Worm (Caenorhabditis elegans) whole organism, L3 larva: ENCODE data around the gene vgln-1.

Experiments
- ama-1 ChIP-seq: fragments of 150-350 bp; optimal IDR thresholded peaks from 2 replicates; lab custom pipeline; 2018
- lin-39 ChIP-seq: fragments of 150-350 bp; optimal IDR thresholded peaks from 2 replicates; lab custom pipeline; 2018; ENCODE audit warnings: missing biosample characterization, missing genetic modification reagents, missing genetic modification characterization
- nfya-1 ChIP-seq: sonication (generic microtip); optimal IDR thresholded peaks from 2 replicates; lab custom pipeline; 2017; ENCODE audit warnings: missing genetic modification characterization, mild to moderate bottlenecking, missing compliant biosample characterization, antibody characterized with exemption, moderate library complexity; ENCODE audit not compliant: insufficient read depth
- nhr-11 ChIP-seq: fragments of 150-350 bp; optimal IDR thresholded peaks from 2 replicates; lab custom pipeline; 2014; ENCODE audit warnings: missing biosample characterization, missing genetic modification characterization
- nhr-237 ChIP-seq: fragments of 150-350 bp; optimal IDR thresholded peaks from 2 replicates; lab custom pipeline; 2014; ENCODE audit warnings: missing biosample characterization, missing genetic modification characterization
- nhr-77 ChIP-seq: fragments of 150-350 bp; optimal IDR thresholded peaks from 2 replicates; lab custom pipeline; 2014; ENCODE audit warnings: missing biosample characterization, missing genetic modification characterization
- sea-2 ChIP-seq: fragments of 150-350 bp; sonication (generic microtip); optimal IDR thresholded peaks from 4 replicates; lab custom pipeline; 2014; ENCODE audit warnings: missing biosample characterization, missing genetic modification reagents, missing genetic modification characterization
- skn-1 ChIP-seq: fragments of 150-350 bp; optimal IDR thresholded peaks from 2 replicates; lab custom pipeline; 2014; ENCODE audit warnings: missing biosample characterization, missing genetic modification characterization
- snpc-4 ChIP-seq: fragments of 150-350 bp; optimal IDR thresholded peaks from 2 replicates; lab custom pipeline; 2014; ENCODE audit warnings: missing biosample characterization, missing genetic modification characterization
- tbx-2 ChIP-seq: sonication (generic microtip); optimal IDR thresholded peaks from 2 replicates; lab custom pipeline; 2016; ENCODE audit warnings: mild to moderate bottlenecking, missing genetic modification characterization, missing compliant biosample characterization
- unc-39 ChIP-seq: sonication (generic microtip); optimal IDR thresholded peaks from 4 replicates; lab custom pipeline; 2017; ENCODE audit warnings: missing biosample characterization, missing genetic modification characterization

DNA sequence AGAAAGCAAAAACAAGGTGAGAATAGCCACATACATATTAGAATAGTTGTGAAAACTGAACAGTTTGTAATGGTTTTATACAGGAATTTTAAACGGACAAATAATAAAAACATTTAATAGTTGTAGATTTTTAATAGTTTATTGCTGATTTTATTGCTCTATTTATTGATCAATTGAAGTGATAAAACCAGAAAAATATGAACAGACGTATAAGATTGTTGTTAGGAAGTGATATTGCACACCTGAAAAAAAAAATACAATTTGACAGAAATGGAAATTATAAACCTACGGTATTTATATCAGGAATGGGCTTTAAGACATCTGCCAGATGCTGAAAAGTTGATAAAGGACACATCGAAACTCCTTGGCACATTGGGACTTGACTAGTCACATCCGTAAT lies 27.0 kb upstream of the vgln-1 start, which contains the start of gene C05C10.8:
- TF ChIP-seq nhr-11 (tag; lab: Kevin White, UChicago) (no peak), tbx-2 (tag; lab: Kevin White, UChicago) (no peak), nhr-237 (tag; lab: Kevin White, UChicago) (no peak), nfya-1 (tag; lab: Kevin White, UChicago) (no peak), snpc-4 (tag; lab: Kevin White, UChicago) (no peak), nhr-77 (tag; lab: Kevin White, UChicago) (no peak), ama-1 (lab: Kevin White, UChicago) (no peak), skn-1 (tag; lab: Kevin White, UChicago) (no peak), sea-2 (no peak), lin-39 (tag; lab: Kevin White, UChicago) (no peak), unc-39 (tag; lab: Kevin White, UChicago) (no peak)
